Worm (Caenorhabditis elegans) whole organism, young adult: ENCODE results near the gene F47B10.3.

Source experiments
- F37B4.10 ChIP-seq: fragments of 200-800 bp; sonication (Bioruptor generic); IDR thresholded peaks from 2 replicates; pipeline ENCODE4 v1.3.6; 2022; ENCODE audit warnings: missing genetic modification characterization, missing compliant biosample characterization
- athp-1 ChIP-seq: sonication (generic microtip); optimal IDR thresholded peaks from 2 replicates; lab custom pipeline; 2017; ENCODE audit warnings: mild to moderate bottlenecking, missing genetic modification characterization, missing compliant biosample characterization
- dpff-1 ChIP-seq: sonication (generic microtip); optimal IDR thresholded peaks from 2 replicates; lab custom pipeline; 2017; ENCODE audit warnings: mild to moderate bottlenecking, missing genetic modification characterization, missing compliant biosample characterization
- ets-4 ChIP-seq: fragments of 200-800 bp; sonication (Bioruptor generic); optimal IDR thresholded peaks from 2 replicates; lab custom pipeline; 2018; ENCODE audit warnings: mild to moderate bottlenecking, missing genetic modification characterization, missing compliant biosample characterization
- hmg-20 ChIP-seq: fragments of 200-800 bp; sonication (Bioruptor generic); IDR thresholded peaks from 2 replicates; pipeline ENCODE4 v1.3.6; 2022; ENCODE audit warnings: missing genetic modification reagents, missing genetic modification characterization, missing compliant biosample characterization
- lin-40 ChIP-seq: sonication (generic microtip); optimal IDR thresholded peaks from 2 replicates; lab custom pipeline; 2016; ENCODE audit warnings: missing genetic modification characterization, mild to moderate bottlenecking, missing compliant biosample characterization, missing genotype, missing genetic modification reagents
- ztf-22 ChIP-seq: fragments of 200-800 bp; sonication (Bioruptor generic); optimal IDR thresholded peaks from 2 replicates; lab custom pipeline; 2018; ENCODE audit warnings: mild to moderate bottlenecking, missing genetic modification characterization, moderate library complexity, missing compliant biosample characterization

ce11 chrX:10844602-10845354 is 47.2 kb upstream of the F47B10.3 start, which contains the start of gene C05A9.2:
- TF ChIP-seq ets-4 (GFP tag; lab: Kevin White, UChicago) (no peak), F37B4.10 (GFP tag; lab: Robert Waterston, UW) (no peak), athp-1 (tag; lab: Kevin White, UChicago) (no peak), hmg-20 (GFP tag; lab: Robert Waterston, UW) (no peak), lin-40 (no peak), ztf-22 (no peak), dpff-1 (tag; lab: Kevin White, UChicago) (no peak)
